Worm (Caenorhabditis elegans): ENCODE results near the gene F54D5.3.

The F54D5.3 gene

DNA sequence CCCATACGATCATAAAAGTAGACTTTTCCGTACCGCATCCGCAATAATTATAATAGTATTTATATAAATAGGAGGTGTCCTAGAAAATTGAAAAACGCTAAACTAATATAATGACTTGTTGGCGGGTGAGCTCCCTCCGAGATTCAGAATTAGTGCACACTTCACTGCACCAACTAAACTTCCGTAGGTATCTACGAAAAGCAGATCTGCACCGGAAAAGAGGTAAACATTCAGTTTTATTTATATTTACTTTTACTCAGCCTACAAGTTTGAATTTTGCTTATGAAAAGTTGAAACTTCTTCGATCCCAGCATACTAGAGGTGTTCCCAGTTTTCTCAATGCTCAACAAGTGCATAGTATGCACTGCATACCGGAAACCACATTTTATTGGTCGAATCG is 20.4 kb downstream of the F54D5.3 start, which contains the start of gene F07A11.1:
Gene F07A11.1 (minus strand): TSS at position 101 of the 400 bp plus-strand sequence.
- no peak for TF ChIP-seq nhr-12 (tag; optimal IDR thresholded peaks at IDR 0.05)
- TF ChIP-seq nhr-2 (tag; optimal IDR thresholded peaks at IDR 0.05): no peak
- TF ChIP-seq nhr-76 (tag; optimal IDR thresholded peaks at IDR 0.05): no peak
- TF ChIP-seq mab-5 (tag; optimal IDR thresholded peaks at IDR 0.05): no peak
- TF ChIP-seq elt-1 (tag; optimal IDR thresholded peaks at IDR 0.05; ENCODE audit: borderline replicate concordance, insufficient read depth): no peak
- no peak for TF ChIP-seq pha-4 (tag; optimal IDR thresholded peaks at IDR 0.05)

DNA sequence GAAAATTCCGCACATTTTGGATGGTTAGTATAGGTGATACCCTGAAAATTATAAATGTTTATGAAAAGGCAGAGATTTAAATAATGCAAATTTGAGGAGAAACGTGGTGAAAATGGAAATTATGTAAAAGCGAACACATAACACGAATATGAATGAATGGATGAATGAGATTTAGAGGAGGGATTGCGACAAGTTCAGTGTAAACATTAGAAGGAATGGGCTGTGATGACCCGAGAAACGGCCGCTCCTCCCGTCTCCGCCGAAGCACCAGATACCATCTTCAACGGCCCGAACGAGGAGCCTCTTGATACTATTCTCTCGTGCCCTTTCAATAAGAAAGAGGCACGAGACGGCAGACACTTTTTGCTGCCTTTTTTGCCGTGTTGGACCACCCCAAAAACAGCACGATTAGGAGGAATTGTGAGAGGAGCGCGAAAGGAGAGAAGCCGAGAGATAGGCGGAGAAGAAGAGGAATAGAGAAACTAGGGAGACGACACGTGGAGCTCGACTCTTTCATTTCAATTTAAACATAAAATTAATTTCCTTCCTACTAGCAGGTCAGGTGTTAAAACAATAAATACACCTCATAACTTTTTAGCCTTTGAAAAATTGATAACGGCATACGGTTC is 23.9 kb downstream of the F54D5.3 start, which contains the start of gene gfat-1:
Gene gfat-1 (minus strand): TSS at position 51 of the 629 bp plus-strand sequence.
- TF ChIP-seq lsy-2 (tag; optimal IDR thresholded peaks at IDR 0.05) (no peak), flh-1 (GFP tag; optimal IDR thresholded peaks at IDR 0.05) (no peak), hlh-1 (tag; optimal IDR thresholded peaks at IDR 0.05) (no peak), nhr-76 (tag; optimal IDR thresholded peaks at IDR 0.05) (no peak), unc-120 (tag; optimal IDR thresholded peaks at IDR 0.05; ENCODE audit: poor library complexity, severe bottlenecking) (peak; percentile 78), pha-4 (tag; optimal IDR thresholded peaks at IDR 0.05) (no peak), drap-1 (GFP tag; optimal IDR thresholded peaks at IDR 0.05) (no peak), blmp-1 (tag; optimal IDR thresholded peaks at IDR 0.05) (no peak), nhr-28 (tag; optimal IDR thresholded peaks at IDR 0.05) (no peak), ceh-83 (GFP tag; optimal IDR thresholded peaks at IDR 0.05) (no peak), elt-1 (tag; optimal IDR thresholded peaks at IDR 0.05; ENCODE audit: borderline replicate concordance, insufficient read depth) (peak; percentile 26), ham-2 (GFP tag; optimal IDR thresholded peaks at IDR 0.05) (no peak), cnd-1 (tag; optimal IDR thresholded peaks at IDR 0.05) (no peak), zip-8 (tag; optimal IDR thresholded peaks at IDR 0.05) (no peak), ceh-39 (tag; optimal IDR thresholded peaks at IDR 0.05) (no peak), nhr-2 (tag; optimal IDR thresholded peaks at IDR 0.05) (no peak), ces-1 (GFP tag; optimal IDR thresholded peaks at IDR 0.05) (no peak)

DNA sequence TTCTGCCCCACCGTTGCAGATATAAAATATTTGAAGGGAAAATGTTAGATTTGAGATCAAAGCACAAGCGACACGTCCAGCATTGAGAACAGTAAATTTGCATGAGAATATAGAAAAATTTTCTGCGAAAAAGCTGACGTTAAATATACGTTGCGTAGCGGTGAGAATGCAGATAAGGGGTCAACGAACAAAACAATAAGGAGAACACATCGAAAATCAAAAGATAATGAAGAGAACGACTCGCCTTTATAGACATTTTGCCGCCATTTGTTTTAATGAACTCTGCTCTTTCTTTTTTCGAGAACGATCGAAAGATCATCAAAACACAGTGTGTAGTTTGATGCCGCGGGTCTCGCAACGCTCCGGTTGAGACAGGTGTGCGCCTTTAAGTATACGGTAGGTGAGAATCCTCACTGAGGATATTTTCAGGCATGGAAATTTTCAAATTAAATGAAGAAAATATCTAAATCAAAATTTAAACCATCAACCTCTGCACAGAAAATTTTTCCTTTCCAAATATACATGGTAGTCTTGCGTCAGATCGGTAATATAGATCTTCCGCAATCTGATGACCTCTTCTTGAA is 24.6 kb downstream of the F54D5.3 start:
- TF ChIP-seq nhr-12 (tag; optimal IDR thresholded peaks at IDR 0.05) (no peak), lin-13 (tag; optimal IDR thresholded peaks at IDR 0.05) (no peak), blmp-1 (tag; optimal IDR thresholded peaks at IDR 0.05) (no peak), ces-1 (GFP tag; optimal IDR thresholded peaks at IDR 0.05) (no peak), nhr-237 (tag; optimal IDR thresholded peaks at IDR 0.05) (no peak), zip-8 (tag; optimal IDR thresholded peaks at IDR 0.05) (no peak), M03D4.4 (tag; optimal IDR thresholded peaks at IDR 0.05) (no peak), ceh-39 (tag; optimal IDR thresholded peaks at IDR 0.05) (no peak), nhr-76 (tag; optimal IDR thresholded peaks at IDR 0.05) (no peak)

DNA sequence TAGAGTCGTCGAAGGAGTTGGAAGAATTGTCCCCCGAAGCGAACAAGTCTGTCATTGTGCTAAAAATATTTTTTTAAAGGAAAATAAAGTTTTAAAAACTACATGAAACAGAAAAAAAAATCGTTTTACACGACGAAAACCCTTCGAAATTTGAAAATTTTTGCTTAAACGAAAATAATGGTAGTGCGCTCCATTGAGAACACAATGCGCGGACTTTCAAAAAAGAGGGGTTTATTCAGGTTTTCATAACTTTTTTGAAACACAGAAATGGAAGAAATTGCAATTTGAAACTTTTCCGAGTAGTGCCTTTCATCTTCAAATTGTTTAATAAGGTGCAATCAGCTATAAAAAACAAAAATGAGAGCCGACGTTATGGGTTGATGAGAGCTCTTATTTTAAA is 28.1 kb downstream of the F54D5.3 start, which contains the start of gene npp-5:
Gene npp-5 (minus strand): TSS at position 59 of the 400 bp plus-strand sequence.
- TF ChIP-seq pha-4 (tag; optimal IDR thresholded peaks at IDR 0.05) (no peak), unc-120 (tag; optimal IDR thresholded peaks at IDR 0.05; ENCODE audit: poor library complexity, severe bottlenecking) (no peak), lsy-2 (tag; optimal IDR thresholded peaks at IDR 0.05) (peak; percentile 27), mep-1 (tag; optimal IDR thresholded peaks at IDR 0.05) (no peak)

DNA sequence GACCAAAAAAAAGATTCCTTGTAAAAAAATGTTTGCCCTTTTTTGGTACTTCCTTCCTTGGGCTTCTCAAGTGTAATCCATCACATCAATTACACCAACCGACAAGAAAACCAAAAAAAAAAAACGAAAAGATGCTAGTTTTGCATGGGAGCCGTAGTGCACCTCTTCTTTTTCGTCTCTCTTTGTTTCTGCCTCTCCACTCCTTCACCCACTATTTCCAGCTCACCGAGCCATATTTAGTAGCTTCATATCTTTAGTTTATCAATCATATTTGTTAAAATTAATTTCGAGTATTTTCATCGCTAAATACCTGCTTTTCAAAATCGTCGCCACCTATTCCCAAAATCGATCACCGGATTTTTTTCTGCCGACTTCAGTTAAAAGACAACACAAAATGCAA is 29.1 kb downstream of the F54D5.3 start, which contains the start of gene F07A11.4:
Gene F07A11.4 (plus strand): TSS at position 301 of the 400 bp plus-strand sequence.
- no peak for TF ChIP-seq elt-1 (tag; optimal IDR thresholded peaks at IDR 0.05; ENCODE audit: borderline replicate concordance, insufficient read depth)
- no peak for TF ChIP-seq lin-13 (tag; optimal IDR thresholded peaks at IDR 0.05)
- TF ChIP-seq M03D4.4 (tag; optimal IDR thresholded peaks at IDR 0.05): no peak
- TF ChIP-seq unc-120 (tag; optimal IDR thresholded peaks at IDR 0.05; ENCODE audit: poor library complexity, severe bottlenecking): peak; percentile 12
- no peak for TF ChIP-seq ztf-11 (tag; optimal IDR thresholded peaks at IDR 0.05)
- TF ChIP-seq ceh-83 (GFP tag; optimal IDR thresholded peaks at IDR 0.05): no peak
- no peak for TF ChIP-seq ceh-43 (GFP tag; optimal IDR thresholded peaks at IDR 0.05)

DNA sequence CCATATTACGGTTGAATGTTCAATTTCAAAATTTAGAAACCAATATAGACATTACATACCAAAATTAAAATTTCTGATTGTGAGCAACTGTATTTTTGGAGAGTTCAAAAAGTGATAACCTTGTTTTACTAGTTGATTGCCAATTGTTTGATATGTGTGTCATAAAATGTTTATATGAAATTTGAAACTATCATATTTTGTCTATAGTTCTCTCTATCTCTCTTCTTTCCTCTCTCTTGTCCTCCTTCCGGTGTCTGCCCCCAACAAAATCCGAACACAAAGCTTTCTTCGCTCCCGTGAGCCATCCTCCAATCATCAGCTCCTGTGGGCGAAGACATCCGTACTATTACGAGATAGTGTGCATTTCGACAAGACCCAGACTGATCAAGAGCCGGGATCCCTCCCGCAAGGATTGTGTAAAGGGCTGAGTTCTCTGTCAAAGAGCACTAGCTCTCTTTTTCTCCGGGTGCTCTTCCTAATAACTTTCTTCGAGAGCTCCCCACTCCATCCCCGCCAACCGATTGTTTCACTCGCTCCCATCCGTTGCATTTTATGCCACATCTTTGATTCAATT is 30.9 kb downstream of the F54D5.3 start:
- TF ChIP-seq flh-1 (GFP tag; optimal IDR thresholded peaks at IDR 0.05): no peak
- no peak for TF ChIP-seq nhr-28 (tag; optimal IDR thresholded peaks at IDR 0.05)
- TF ChIP-seq nhr-237 (tag; optimal IDR thresholded peaks at IDR 0.05): no peak
- TF ChIP-seq ceh-43 (GFP tag; optimal IDR thresholded peaks at IDR 0.05): no peak
- no peak for TF ChIP-seq M03D4.4 (tag; optimal IDR thresholded peaks at IDR 0.05)
- peak; percentile 4 for TF ChIP-seq unc-62 (GFP tag; optimal IDR thresholded peaks at IDR 0.05)
- peak; percentile 37 for TF ChIP-seq unc-120 (tag; optimal IDR thresholded peaks at IDR 0.05; ENCODE audit: poor library complexity, severe bottlenecking)
